Fruit fly (Drosophila melanogaster): ENCODE measurements around the gene Gbs-76A.

DNA sequence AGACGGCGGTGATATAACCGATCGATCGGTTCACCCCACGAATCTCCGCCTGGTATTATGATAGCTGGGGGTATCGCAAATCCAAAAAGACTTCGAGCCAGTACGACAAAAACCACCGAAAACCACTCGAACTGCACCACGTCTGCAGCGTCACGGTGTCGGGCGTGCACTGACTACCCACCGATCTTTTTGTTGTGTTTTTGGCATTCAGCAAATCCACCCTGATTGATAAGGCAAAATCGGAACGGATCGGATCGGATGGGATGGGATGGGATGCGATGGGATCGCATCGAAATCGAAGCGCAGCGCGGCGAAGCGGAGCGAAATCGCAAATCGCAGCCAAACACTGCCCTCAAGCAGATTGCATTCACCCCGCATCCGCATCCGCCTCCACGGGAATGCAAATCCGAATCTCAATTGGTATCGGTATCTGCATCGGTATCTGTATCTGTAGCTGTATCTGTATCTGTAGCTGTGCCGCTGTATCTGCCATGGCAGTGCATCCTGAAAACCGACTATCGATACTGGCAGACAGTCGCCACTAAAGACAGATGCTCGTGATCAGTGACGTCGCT lies 4.1 kb downstream of the Gbs-76A start:
- no peak for TF ChIP-seq CG12768 (GFP tag; optimal IDR thresholded peaks at IDR 0.05)
- TF ChIP-seq pad (GFP tag; optimal IDR thresholded peaks at IDR 0.05) = no peak
- no peak for TF ChIP-seq tj (GFP tag; optimal IDR thresholded peaks at IDR 0.05)
- TF ChIP-seq CG7045 (GFP tag; optimal IDR thresholded peaks at IDR 0.05) = no peak
- TF ChIP-seq cnc (optimal IDR thresholded peaks at IDR 0.05) = no peak
- TF ChIP-seq Mnt (GFP tag; optimal IDR thresholded peaks at IDR 0.05) = peak; percentile 52
- no peak for TF ChIP-seq Clk (GFP tag; optimal IDR thresholded peaks at IDR 0.05)
- TF ChIP-seq toe (GFP tag; optimal IDR thresholded peaks at IDR 0.05) = no peak
